Worm (Caenorhabditis elegans): ENCODE results near the gene srsx-3.

- TF ChIP-seq nhr-23 (tag; optimal IDR thresholded peaks at IDR 0.05) (no peak), mab-5 (tag; optimal IDR thresholded peaks at IDR 0.05) (no peak), elt-1 (tag; optimal IDR thresholded peaks at IDR 0.05) (no peak)
Measured at ce11 chrV:7940299-7940698, 3.2 kb upstream of the srsx-3 start, which contains the start of gene srt-53.

Measured in whole organism, L2 larva.